Fruit fly (Drosophila melanogaster): ENCODE measurements around the gene CG17078.

DNA sequence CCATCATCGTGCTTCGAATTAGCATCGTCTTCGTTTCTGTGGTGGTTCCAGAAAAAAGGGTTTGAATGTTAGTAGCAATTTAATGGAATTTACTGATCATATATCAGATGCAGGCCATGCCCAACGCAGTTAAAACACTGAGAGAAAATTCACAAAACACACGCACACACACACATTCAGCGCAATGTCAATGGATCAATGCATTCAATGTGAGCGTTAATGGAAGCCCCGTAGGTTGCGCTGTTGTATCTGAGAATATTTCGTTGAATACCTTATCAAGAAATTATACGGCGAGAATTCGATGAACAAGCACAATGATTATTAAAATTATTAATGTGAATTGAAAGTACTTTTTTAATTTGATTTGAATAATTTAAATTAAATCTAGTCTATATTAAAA is 49.8 kb downstream of the CG17078 start:
- TF ChIP-seq cnc (optimal IDR thresholded peaks at IDR 0.05) (no peak), kay (GFP tag; ENCODE audit: borderline replicate concordance) (no peak), CG12768 (GFP tag; optimal IDR thresholded peaks at IDR 0.05) (no peak), CG14711 (tag; optimal IDR thresholded peaks at IDR 0.05) (no peak), CG7045 (GFP tag; optimal IDR thresholded peaks at IDR 0.05) (no peak), Mnt (GFP tag; optimal IDR thresholded peaks at IDR 0.05) (no peak), cic (GFP tag; optimal IDR thresholded peaks at IDR 0.05) (no peak), Clk (GFP tag; optimal IDR thresholded peaks at IDR 0.05) (no peak), bab1 (GFP tag; optimal IDR thresholded peaks at IDR 0.05) (no peak), CG1620 (GFP tag; optimal IDR thresholded peaks at IDR 0.05) (no peak), CG11617 (GFP tag; optimal IDR thresholded peaks at IDR 0.05) (no peak)

All from whole organism, adult.